Worm (Caenorhabditis elegans) whole organism, L4 larva: ENCODE data around the gene srab-4.

Experiments
- T26A8.4 ChIP-seq: fragments of 200-800 bp; sonication (Bioruptor generic); IDR thresholded peaks from 2 replicates; pipeline ENCODE4 v1.3.6; 2022; ENCODE audit warnings: missing genetic modification characterization, missing compliant biosample characterization
- Y48G9A.11 ChIP-seq: fragments of 200-800 bp; sonication (Bioruptor generic); IDR thresholded peaks from 2 replicates; pipeline ENCODE4 v1.3.6; 2022; ENCODE audit warnings: missing genetic modification reagents, missing genetic modification characterization, missing compliant biosample characterization
- Y5F2A.4 ChIP-seq: fragments of 200-800 bp; sonication (Bioruptor generic); optimal IDR thresholded peaks from 2 replicates; lab custom pipeline; 2018; ENCODE audit warnings: mild to moderate bottlenecking, missing genetic modification characterization, missing compliant biosample characterization
- ZK546.5 ChIP-seq, 2 experiments: sonication (generic microtip); optimal IDR thresholded peaks; 2 replicates each; lab custom pipeline; 2017; ENCODE audit warnings: missing biosample characterization in 2 of 2, missing genetic modification characterization in 2 of 2
- aha-1 ChIP-seq: fragments of 150-350 bp; peaks from one replicate; lab custom pipeline; 2014; ENCODE audit warnings: missing biosample characterization, missing genetic modification characterization
- aly-2 ChIP-seq: sonication (generic microtip); optimal IDR thresholded peaks from 2 replicates; lab custom pipeline; 2018; ENCODE audit warnings: missing biosample characterization, missing genetic modification characterization
- ama-1 ChIP-seq: fragments of 150-350 bp; optimal IDR thresholded peaks from 2 replicates; lab custom pipeline; 2014; ENCODE audit warnings: inconsistent platforms, mixed read lengths
- ceh-20 ChIP-seq: fragments of 200-800 bp; sonication (Bioruptor generic); IDR thresholded peaks from 2 replicates; pipeline ENCODE4 v1.3.6; 2022; ENCODE audit warnings: missing genetic modification reagents, missing genetic modification characterization, missing compliant biosample characterization
- ceh-44 ChIP-seq: fragments of 200-800 bp; sonication (Bioruptor generic); IDR thresholded peaks from 2 replicates; pipeline ENCODE4 v1.3.6; 2022; ENCODE audit warnings: missing genetic modification reagents, missing genetic modification characterization, missing compliant biosample characterization
- ces-1 ChIP-seq: fragments of 150-350 bp; sonication (generic microtip); optimal IDR thresholded peaks from 4 replicates; lab custom pipeline; 2014; ENCODE audit warnings: missing biosample characterization, missing genetic modification reagents, missing genetic modification characterization
- ctbp-1 ChIP-seq: fragments of 200-800 bp; sonication (Bioruptor generic); IDR thresholded peaks from 2 replicates; pipeline ENCODE4 v1.3.6; 2022; ENCODE audit warnings: missing genetic modification reagents, missing genetic modification characterization, missing compliant biosample characterization
- daf-19 ChIP-seq: fragments of 200-800 bp; sonication (Bioruptor generic); conservative IDR thresholded peaks from 2 replicates; pipeline ENCODE4 v1.3.6; 2022; ENCODE audit warnings: missing genetic modification characterization, missing compliant biosample characterization
- dmd-6 ChIP-seq: fragments of 200-800 bp; sonication (Bioruptor generic); IDR thresholded peaks from 2 replicates; pipeline ENCODE4 v1.3.6; 2022; ENCODE audit warnings: missing genetic modification reagents, missing genetic modification characterization, missing compliant biosample characterization
- dmd-9 ChIP-seq: fragments of 200-800 bp; sonication (Bioruptor generic); IDR thresholded peaks from 2 replicates; pipeline ENCODE4 v1.3.6; 2022; ENCODE audit warnings: missing genetic modification reagents, missing genetic modification characterization, missing compliant biosample characterization
- fkh-10 ChIP-seq: fragments of 150-350 bp; optimal IDR thresholded peaks from 2 replicates; lab custom pipeline; 2014; ENCODE audit warnings: missing biosample characterization, missing genetic modification reagents, missing genetic modification characterization
- lin-29 ChIP-seq: fragments of 200-800 bp; sonication (Bioruptor generic); IDR thresholded peaks from 2 replicates; pipeline ENCODE4 v1.3.6; 2022; ENCODE audit warnings: missing genetic modification reagents, missing genetic modification characterization, missing compliant biosample characterization
- lin-39 ChIP-seq: fragments of 150-350 bp; optimal IDR thresholded peaks from 2 replicates; lab custom pipeline; 2014; ENCODE audit warnings: missing biosample characterization, missing genetic modification reagents, missing genetic modification characterization
- lsy-2 ChIP-seq, 2 experiments: fragments of 150-350 bp in 1 of 2; sonication (generic microtip) in 1 of 2; optimal IDR thresholded peaks; 2 replicates each; lab custom pipeline; 2014 to 2017; ENCODE audit warnings: missing biosample characterization in 2 of 2, missing genetic modification characterization in 2 of 2
- mdl-1 ChIP-seq, 2 experiments: fragments of 150-350 bp in 1 of 2; sonication (generic microtip) in 1 of 2; optimal IDR thresholded peaks; 2 replicates each; lab custom pipeline; 2014 to 2017; ENCODE audit warnings: missing biosample characterization in 2 of 2, missing genetic modification characterization in 2 of 2
- mxl-3 ChIP-seq: fragments of 200-800 bp; sonication (Bioruptor generic); optimal IDR thresholded peaks from 2 replicates; lab custom pipeline; 2018; ENCODE audit warnings: mild to moderate bottlenecking, missing genetic modification characterization, missing compliant biosample characterization
- nhr-10 ChIP-seq: fragments of 150-350 bp; optimal IDR thresholded peaks from 2 replicates; lab custom pipeline; 2014; ENCODE audit warnings: missing biosample characterization, missing genetic modification characterization
- nhr-102 ChIP-seq: sonication (generic microtip); optimal IDR thresholded peaks from 2 replicates; lab custom pipeline; 2016; ENCODE audit warnings: mild to moderate bottlenecking, missing genetic modification characterization, moderate library complexity, missing compliant biosample characterization
- nhr-111 ChIP-seq: fragments of 200-800 bp; sonication (Bioruptor generic); optimal IDR thresholded peaks from 2 replicates; lab custom pipeline; 2018; ENCODE audit warnings: mild to moderate bottlenecking, missing genetic modification characterization, missing compliant biosample characterization
- nhr-237 ChIP-seq: sonication (generic microtip); optimal IDR thresholded peaks from 2 replicates; lab custom pipeline; 2017; ENCODE audit warnings: missing biosample characterization, missing genetic modification characterization
- nhr-28 ChIP-seq: fragments of 150-350 bp; optimal IDR thresholded peaks from 2 replicates; lab custom pipeline; 2014; ENCODE audit warnings: missing biosample characterization, missing genetic modification characterization
- nhr-48 ChIP-seq: sonication (generic microtip); optimal IDR thresholded peaks from 2 replicates; lab custom pipeline; 2016; ENCODE audit warnings: mild to moderate bottlenecking, missing genetic modification characterization, missing compliant biosample characterization
- nhr-6 ChIP-seq: fragments of 150-350 bp; optimal IDR thresholded peaks from 2 replicates; lab custom pipeline; 2014; ENCODE audit warnings: missing biosample characterization, missing genetic modification characterization
- sdz-12 ChIP-seq: fragments of 200-800 bp; sonication (Bioruptor generic); optimal IDR thresholded peaks from 2 replicates; lab custom pipeline; 2018; ENCODE audit warnings: mild to moderate bottlenecking, missing genetic modification characterization, missing compliant biosample characterization
- skn-1 ChIP-seq: fragments of 150-350 bp; optimal IDR thresholded peaks from 2 replicates; lab custom pipeline; 2014; ENCODE audit warnings: missing biosample characterization, missing genetic modification characterization
- spr-1 ChIP-seq: sonication (generic microtip); optimal IDR thresholded peaks from 2 replicates; lab custom pipeline; 2016; ENCODE audit warnings: mild to moderate bottlenecking, missing genetic modification characterization, missing compliant biosample characterization
- unc-62 ChIP-seq, 3 experiments: fragments of 150-350 bp in 1 of 3; sonication (generic microtip); optimal IDR thresholded peaks in 2 of 3; peaks in 1 of 3; 1 replicate in 1 of 3; 2 replicates in 2 of 3; lab custom pipeline; 2014 to 2017; ENCODE audit warnings: missing biosample characterization in 3 of 3, missing genetic modification characterization in 3 of 3, missing genetic modification reagents in 3 of 3, missing genotype in 1 of 3
- zip-2 ChIP-seq: fragments of 150-350 bp; optimal IDR thresholded peaks from 2 replicates; lab custom pipeline; 2014; ENCODE audit warnings: missing biosample characterization, missing genetic modification characterization

srab-4 gene

DNA sequence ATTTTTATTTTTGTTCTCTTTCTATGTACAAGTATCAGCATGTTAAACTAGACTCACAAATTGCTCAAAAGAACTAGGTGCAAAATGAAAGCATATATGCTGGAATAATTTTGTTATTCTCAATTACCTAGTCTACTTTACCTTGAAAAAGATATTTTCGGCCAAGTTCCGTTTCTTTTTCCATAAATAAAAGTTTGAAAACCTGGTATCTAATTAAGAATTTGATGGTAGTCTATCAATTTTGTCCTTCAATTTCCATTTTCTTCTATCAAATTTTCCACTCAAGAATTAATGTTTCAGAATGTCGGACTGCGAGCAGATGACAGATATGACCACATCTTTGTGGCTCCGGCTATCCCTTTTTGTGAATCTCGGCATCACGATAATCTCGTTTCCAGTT lies at the start of gene srab-4:
TSS of gene srab-4 (plus strand) at position 301 of the 400 bp plus-strand sequence.
- no peak for TF ChIP-seq spr-1
- no peak for TF ChIP-seq T26A8.4
- TF ChIP-seq sdz-12 (GFP tag; lab: Kevin White, UChicago) = no peak
- no peak for TF ChIP-seq ceh-20 (GFP tag; lab: Robert Waterston, UW)
- TF ChIP-seq Y5F2A.4 (GFP tag; lab: Kevin White, UChicago) = no peak
- TF ChIP-seq skn-1 (tag; lab: Kevin White, UChicago) = no peak
- TF ChIP-seq fkh-10 (GFP tag; lab: Kevin White, UChicago) = no peak
- no peak for TF ChIP-seq nhr-6 (tag; lab: Kevin White, UChicago)
- TF ChIP-seq ces-1 = no peak
- no peak for TF ChIP-seq nhr-111
- no peak for TF ChIP-seq nhr-237 (tag; lab: Kevin White, UChicago)

DNA sequence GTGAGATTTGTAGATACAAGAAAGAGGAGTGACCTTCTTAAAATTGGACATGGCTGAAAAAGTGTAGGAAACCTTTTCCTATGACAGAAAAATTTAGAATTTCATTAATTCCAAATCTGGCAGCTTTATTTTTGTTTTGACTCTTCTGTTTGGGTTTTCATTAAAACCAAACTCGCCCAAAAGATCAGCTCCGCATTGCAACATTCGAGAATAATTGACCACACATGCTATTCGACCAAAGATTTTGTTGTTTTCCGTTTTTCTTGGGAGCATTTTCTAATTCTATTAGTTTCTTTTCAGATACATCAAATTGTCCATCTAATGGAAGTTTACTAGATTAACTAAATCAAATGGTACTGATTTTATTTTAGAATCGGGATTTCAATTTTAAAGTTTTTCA lies 47.7 kb upstream of the srab-4 start, which contains the start of gene mec-1:
TSS of gene mec-1 (plus strand) at position 301 of the 400 bp plus-strand sequence.
- TF ChIP-seq aha-1 (tag; lab: Kevin White, UChicago) = peak; percentile 58
- TF ChIP-seq dmd-6 (GFP tag; lab: Robert Waterston, UW) = no peak

DNA sequence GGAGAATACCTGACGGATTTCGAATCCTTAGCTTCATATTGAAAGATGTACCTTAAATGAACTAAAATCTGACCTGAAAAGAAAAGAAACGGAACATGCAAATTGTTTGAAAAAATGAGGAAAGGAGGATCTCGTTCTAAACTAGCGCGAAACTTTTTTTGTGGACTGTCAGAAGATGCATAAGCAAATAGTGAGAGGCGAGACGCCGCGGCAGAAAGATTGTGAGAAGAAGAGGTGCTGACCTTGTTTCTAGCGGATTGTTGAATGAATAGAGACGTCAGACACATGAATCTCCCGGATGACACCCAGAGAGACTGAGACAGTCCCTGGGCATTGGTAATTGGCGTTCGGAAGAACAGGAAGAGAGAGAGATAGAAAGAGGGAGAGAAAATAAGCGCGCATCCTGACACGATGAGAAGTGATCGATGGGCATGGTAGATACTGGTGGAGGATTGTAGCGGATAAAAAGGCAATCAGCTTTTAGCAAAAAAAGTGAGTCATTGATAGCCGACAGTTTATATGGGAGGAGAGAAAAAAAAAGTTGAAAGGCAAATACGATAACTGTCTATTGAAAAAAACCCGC lies 33.9 kb upstream of the srab-4 start, which contains the start of gene ptr-15:
TSS of gene ptr-15 (minus strand) at position 51 of the 583 bp plus-strand sequence.
- TF ChIP-seq dmd-6 (GFP tag; lab: Robert Waterston, UW) (no peak), dmd-9 (GFP tag; lab: Robert Waterston, UW) (no peak), daf-19 (GFP tag; lab: Robert Waterston, UW) (no peak), nhr-48 (tag; lab: Kevin White, UChicago) (peak; percentile 21), ceh-44 (GFP tag; lab: Robert Waterston, UW) (no peak), mdl-1 (tag; optimal IDR thresholded peaks at IDR 0.05; lab: Kevin White, UChicago) (peak in 1 of 2 experiments; percentile 35), unc-62 (GFP tag; optimal IDR thresholded peaks at IDR 0.05 in 1 of 2; lab: Kevin White, UChicago) (peak in 1 of 2 experiments; percentile 10), unc-62 (tag; optimal IDR thresholded peaks at IDR 0.05; lab: Kevin White, UChicago) (no peak), nhr-102 (tag; lab: Kevin White, UChicago) (no peak), zip-2 (tag; lab: Kevin White, UChicago) (no peak), nhr-28 (peak; percentile 32), mxl-3 (GFP tag; lab: Kevin White, UChicago) (peak; percentile 70)
- TF ChIP-seq, all 104 proteins: peak for 5

DNA sequence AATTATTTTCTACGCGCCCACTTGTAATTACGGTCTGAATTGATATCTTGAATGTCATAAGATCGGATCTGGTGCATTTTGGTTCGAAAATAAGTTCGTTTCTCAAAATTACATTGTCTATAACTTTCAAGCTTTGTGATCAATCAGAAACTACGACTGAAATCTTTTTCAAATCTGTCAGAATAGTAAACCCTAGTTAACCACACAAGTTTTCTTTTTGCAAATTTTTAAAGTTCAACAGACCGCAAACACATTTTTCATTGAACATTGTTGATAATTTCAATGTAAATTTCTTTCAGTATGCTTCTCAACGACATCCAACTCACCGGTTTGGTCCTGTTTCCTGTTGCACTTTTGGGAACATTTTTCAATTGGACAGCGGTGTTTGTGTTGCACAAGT lies 32.4 kb upstream of the srab-4 start, which contains the start of gene srx-59:
TSS of gene srx-59 (plus strand) at position 301 of the 400 bp plus-strand sequence.
- no peak for TF ChIP-seq ZK546.5 (tag; optimal IDR thresholded peaks at IDR 0.05; lab: Kevin White, UChicago)
- peak in 1 of 2 experiments; percentile 19 for TF ChIP-seq unc-62 (GFP tag; optimal IDR thresholded peaks at IDR 0.05 in 1 of 2; lab: Kevin White, UChicago)
- no peak for TF ChIP-seq unc-62 (tag; optimal IDR thresholded peaks at IDR 0.05; lab: Kevin White, UChicago)

DNA sequence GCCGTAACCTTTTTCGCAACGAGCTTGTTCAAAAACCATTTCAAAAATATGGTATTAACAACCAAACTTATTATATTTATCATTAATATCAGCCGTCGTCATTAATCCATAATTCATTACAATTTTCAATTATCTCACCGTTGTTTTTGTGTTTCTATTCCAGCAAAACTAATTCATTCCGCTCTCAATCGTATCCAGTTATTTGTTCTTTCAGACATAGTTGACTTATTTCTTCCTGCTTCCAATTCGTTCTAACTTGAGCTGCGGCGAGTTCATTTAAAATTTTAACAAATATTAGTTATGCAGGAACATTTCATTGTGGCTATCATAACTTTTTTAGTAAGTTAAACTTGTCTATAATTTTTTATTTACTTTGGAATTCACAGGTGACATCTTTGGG lies 27.9 kb upstream of the srab-4 start, which contains the start of gene srx-16:
TSS of gene srx-16 (plus strand) at position 301 of the 400 bp plus-strand sequence.
- TF ChIP-seq nhr-6 (tag; lab: Kevin White, UChicago) (no peak), unc-62 (GFP tag; optimal IDR thresholded peaks at IDR 0.05 in 1 of 2; lab: Kevin White, UChicago) (peak in 1 of 2 experiments; percentile 32), unc-62 (tag; optimal IDR thresholded peaks at IDR 0.05; lab: Kevin White, UChicago) (no peak), ctbp-1 (GFP tag; lab: Robert Waterston, UW) (no peak)

DNA sequence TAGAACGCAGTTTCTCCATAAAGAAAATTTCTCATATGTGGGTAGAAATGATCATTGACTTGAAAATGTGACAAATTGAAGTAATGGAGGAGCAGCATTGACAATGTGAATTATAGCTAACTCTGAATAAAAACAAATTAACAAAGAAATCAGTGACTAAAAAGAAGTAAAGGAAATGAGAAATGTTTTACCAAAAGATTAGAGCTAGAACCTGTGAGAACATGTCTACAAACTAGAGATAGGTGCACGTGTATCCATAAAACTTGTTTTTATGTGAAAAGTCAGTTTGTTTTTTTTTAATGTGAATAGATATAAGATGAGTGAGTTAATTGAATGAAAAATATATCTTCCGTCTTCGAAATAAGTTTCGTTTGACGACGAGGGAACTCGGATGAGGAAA lies 24.9 kb upstream of the srab-4 start, which contains the start of gene sre-12:
TSS of gene sre-12 (minus strand) at position 101 of the 400 bp plus-strand sequence.
- TF ChIP-seq lin-39 (tag; lab: Kevin White, UChicago) (no peak), Y48G9A.11 (GFP tag; lab: Robert Waterston, UW) (no peak), lin-29 (GFP tag; lab: Robert Waterston, UW) (no peak), dmd-9 (GFP tag; lab: Robert Waterston, UW) (no peak), aly-2 (tag; lab: Kevin White, UChicago) (no peak), nhr-10 (no peak), lsy-2 (tag; optimal IDR thresholded peaks at IDR 0.05; lab: Kevin White, UChicago) (no peak), ama-1 (lab: Kevin White, UChicago) (no peak)
